Worm (Caenorhabditis elegans): ENCODE data around the gene nspf-1.
"Not testable (repeated sequence)": the region's sequence is repeated elsewhere in the genome, so short reads cannot be mapped to it uniquely, and the experiment has no call there.

The nspf-1 gene

ce11 chrII:2684783-2685182, 2.6 kb upstream of the nspf-1 start:
- no peak for TF ChIP-seq unc-39 (tag; optimal IDR thresholded peaks at IDR 0.05)
- TF ChIP-seq ceh-83 (GFP tag; optimal IDR thresholded peaks at IDR 0.05) = no peak
- no peak for TF ChIP-seq sptf-1 (tag; optimal IDR thresholded peaks at IDR 0.05)
- no peak for TF ChIP-seq drap-1 (GFP tag; optimal IDR thresholded peaks at IDR 0.05)

ce11 chrII:2688616-2689015, 1.2 kb downstream of the nspf-1 start, which contains the start of gene nspf-2:
TSS of gene nspf-2 (plus strand) at chrII:2688916.
- TF ChIP-seq blmp-1, pha-4, nhr-12 (tag; optimal IDR thresholded peaks at IDR 0.05): not testable (repeated sequence)

ce11 chrII:2690080-2690479, 2.7 kb downstream of the nspf-1 start, which contains the start of gene nspf-3:
TSS of gene nspf-3 (minus strand) at chrII:2690180.
- no peak for TF ChIP-seq cnd-1 (tag; optimal IDR thresholded peaks at IDR 0.05)
- TF ChIP-seq nhr-76 (tag; optimal IDR thresholded peaks at IDR 0.05) = no peak
- TF ChIP-seq nhr-12 (tag; optimal IDR thresholded peaks at IDR 0.05) = no peak
- no peak for TF ChIP-seq snpc-4 (tag; optimal IDR thresholded peaks at IDR 0.05)
- TF ChIP-seq zip-8 (tag; optimal IDR thresholded peaks at IDR 0.05) = no peak
- TF ChIP-seq pha-4 (tag; optimal IDR thresholded peaks at IDR 0.05) = no peak
- no peak for TF ChIP-seq sptf-1 (tag; optimal IDR thresholded peaks at IDR 0.05)
- no peak for TF ChIP-seq lsy-2 (tag; optimal IDR thresholded peaks at IDR 0.05)
- TF ChIP-seq unc-62 (GFP tag; optimal IDR thresholded peaks at IDR 0.05) = no peak
- TF ChIP-seq ceh-43 (GFP tag; optimal IDR thresholded peaks at IDR 0.05) = no peak
- TF ChIP-seq M03D4.4 (tag; optimal IDR thresholded peaks at IDR 0.05) = no peak

- no peak for TF ChIP-seq flh-1 (GFP tag; optimal IDR thresholded peaks at IDR 0.05)
- no peak for TF ChIP-seq elt-1 (tag; optimal IDR thresholded peaks at IDR 0.05; ENCODE audit: borderline replicate concordance, insufficient read depth)
- no peak for TF ChIP-seq sem-2 (GFP tag; optimal IDR thresholded peaks at IDR 0.05)
- no peak for TF ChIP-seq ceh-43 (GFP tag; optimal IDR thresholded peaks at IDR 0.05)
- no peak for TF ChIP-seq ztf-11 (tag; optimal IDR thresholded peaks at IDR 0.05)
- no peak for TF ChIP-seq pha-4 (tag; optimal IDR thresholded peaks at IDR 0.05)
- no peak for TF ChIP-seq blmp-1 (tag; optimal IDR thresholded peaks at IDR 0.05)
- TF ChIP-seq ceh-39 (tag; optimal IDR thresholded peaks at IDR 0.05) = no peak
- no peak for TF ChIP-seq nhr-28 (tag; optimal IDR thresholded peaks at IDR 0.05)
- TF ChIP-seq unc-39 (tag; optimal IDR thresholded peaks at IDR 0.05) = no peak
- TF ChIP-seq cnd-1 (tag; optimal IDR thresholded peaks at IDR 0.05) = no peak
- no peak for TF ChIP-seq ces-1 (GFP tag; optimal IDR thresholded peaks at IDR 0.05)
- TF ChIP-seq lin-13 (tag; optimal IDR thresholded peaks at IDR 0.05) = no peak
- no peak for TF ChIP-seq sptf-1 (tag; optimal IDR thresholded peaks at IDR 0.05)
- no peak for TF ChIP-seq drap-1 (GFP tag; optimal IDR thresholded peaks at IDR 0.05)
- no peak for TF ChIP-seq zip-8 (tag; optimal IDR thresholded peaks at IDR 0.05)
- no peak for TF ChIP-seq nhr-12 (tag; optimal IDR thresholded peaks at IDR 0.05)
- TF ChIP-seq lin-32 (GFP tag; optimal IDR thresholded peaks at IDR 0.05) = no peak
- TF ChIP-seq mep-1 (tag; optimal IDR thresholded peaks at IDR 0.05) = no peak
- TF ChIP-seq mls-2 (tag; optimal IDR thresholded peaks at IDR 0.05) = no peak
Observed at ce11 chrII:2692476-2692875, 5.1 kb downstream of the nspf-1 start, which contains the start of gene set-11. TSS of gene set-11 (minus strand) at chrII:2692576.

- TF ChIP-seq hlh-1 (tag; optimal IDR thresholded peaks at IDR 0.05) = no peak
- no peak for TF ChIP-seq mep-1 (tag; optimal IDR thresholded peaks at IDR 0.05)
- TF ChIP-seq nhr-12 (tag; optimal IDR thresholded peaks at IDR 0.05) = no peak
- peak; percentile 18 for TF ChIP-seq ces-1 (GFP tag; optimal IDR thresholded peaks at IDR 0.05)
- no peak for TF ChIP-seq ceh-43 (GFP tag; optimal IDR thresholded peaks at IDR 0.05)
- TF ChIP-seq sptf-1 (tag; optimal IDR thresholded peaks at IDR 0.05) = no peak
Observed at ce11 chrII:2695079-2695478, 7.7 kb downstream of the nspf-1 start.

ce11 chrII:2698378-2698777, 11.0 kb downstream of the nspf-1 start, which contains the start of gene sri-62:
TSS of gene sri-62 (minus strand) at chrII:2698478.
- no peak for TF ChIP-seq sptf-1 (tag; optimal IDR thresholded peaks at IDR 0.05)
- no peak for TF ChIP-seq mab-5 (tag; optimal IDR thresholded peaks at IDR 0.05)
- TF ChIP-seq nhr-237 (tag; optimal IDR thresholded peaks at IDR 0.05) = no peak
- no peak for TF ChIP-seq snpc-4 (tag; optimal IDR thresholded peaks at IDR 0.05)
- no peak for TF ChIP-seq elt-1 (tag; optimal IDR thresholded peaks at IDR 0.05; ENCODE audit: borderline replicate concordance, insufficient read depth)
- no peak for TF ChIP-seq nhr-76 (tag; optimal IDR thresholded peaks at IDR 0.05)
- TF ChIP-seq nhr-28 (tag; optimal IDR thresholded peaks at IDR 0.05) = no peak
- no peak for TF ChIP-seq ceh-83 (GFP tag; optimal IDR thresholded peaks at IDR 0.05)
- TF ChIP-seq unc-39 (tag; optimal IDR thresholded peaks at IDR 0.05) = no peak
- TF ChIP-seq lin-32 (GFP tag; optimal IDR thresholded peaks at IDR 0.05) = no peak
- TF ChIP-seq ham-2 (GFP tag; optimal IDR thresholded peaks at IDR 0.05) = no peak
- TF ChIP-seq tbx-8 (GFP tag; optimal IDR thresholded peaks at IDR 0.05) = no peak
- no peak for TF ChIP-seq sem-2 (GFP tag; optimal IDR thresholded peaks at IDR 0.05)
- no peak for TF ChIP-seq ceh-39 (tag; optimal IDR thresholded peaks at IDR 0.05)
- no peak for TF ChIP-seq ztf-11 (tag; optimal IDR thresholded peaks at IDR 0.05)
- TF ChIP-seq nhr-12 (tag; optimal IDR thresholded peaks at IDR 0.05) = no peak
- no peak for TF ChIP-seq cnd-1 (tag; optimal IDR thresholded peaks at IDR 0.05)
